Worm (Caenorhabditis elegans): ENCODE measurements around the gene Y44A6D.7.
A peak's percentile ranks its signal among the peaks of the same experiment; 100 is the strongest.

The Y44A6D.7 gene

DNA sequence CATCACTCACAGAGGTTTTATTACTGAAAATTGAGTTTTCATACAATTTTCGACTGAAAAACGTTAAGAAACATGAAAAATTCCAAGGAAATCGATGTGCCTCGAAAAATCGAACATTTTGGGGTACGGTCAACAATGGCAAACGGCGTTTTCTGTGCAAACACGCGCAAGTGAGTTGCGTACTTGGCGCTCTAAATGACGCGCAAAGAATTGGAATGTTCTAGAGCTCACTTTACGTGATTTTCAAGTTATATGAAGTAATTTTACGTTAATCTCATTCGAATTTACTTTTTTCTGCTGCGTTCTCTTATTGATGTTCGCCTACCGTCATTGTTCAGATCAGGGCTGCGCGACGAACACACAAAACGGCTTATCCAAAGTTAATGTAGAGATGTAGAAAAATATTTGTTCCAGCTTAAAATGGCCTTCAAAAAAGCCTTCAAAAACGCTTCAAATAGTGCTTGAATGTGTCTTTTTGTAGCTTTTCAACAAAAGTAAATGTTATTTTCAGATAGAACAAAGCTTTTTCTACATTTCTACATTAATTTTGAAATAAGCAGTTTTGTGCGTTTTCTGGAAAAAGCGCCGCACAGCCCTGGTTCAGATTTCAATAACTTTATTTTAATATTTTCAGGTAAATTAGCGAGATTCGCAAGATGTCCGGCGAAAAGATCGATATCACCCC, 31.1 kb downstream of the Y44A6D.7 start, which contains the start of the genes F31D4.2 and fkb-6 (continued):
- TF ChIP-seq fkh-8 (tag; optimal IDR thresholded peaks at IDR 0.05) (peak; percentile 86), mdl-1 (tag; optimal IDR thresholded peaks at IDR 0.05) (peak in 1 of 2 experiments; percentile 66), nhr-76 (tag; optimal IDR thresholded peaks at IDR 0.05) (no peak), ceh-90 (tag; optimal IDR thresholded peaks at IDR 0.05) (peak; percentile 19), unc-86 (tag; optimal IDR thresholded peaks at IDR 0.05) (peak; percentile 78), efl-1 (optimal IDR thresholded peaks at IDR 0.05) (peak; percentile 68 to 70), efl-1 (GFP tag; optimal IDR thresholded peaks at IDR 0.05 in 1 of 2) (peak; percentile 70 to 95), aly-2 (tag; optimal IDR thresholded peaks at IDR 0.05) (no peak), jun-1 (tag; optimal IDR thresholded peaks at IDR 0.05) (peak; percentile 81), nhr-71 (tag; optimal IDR thresholded peaks at IDR 0.05) (peak; percentile 89), mep-1 (tag; optimal IDR thresholded peaks at IDR 0.05) (peak; percentile 87)

DNA sequence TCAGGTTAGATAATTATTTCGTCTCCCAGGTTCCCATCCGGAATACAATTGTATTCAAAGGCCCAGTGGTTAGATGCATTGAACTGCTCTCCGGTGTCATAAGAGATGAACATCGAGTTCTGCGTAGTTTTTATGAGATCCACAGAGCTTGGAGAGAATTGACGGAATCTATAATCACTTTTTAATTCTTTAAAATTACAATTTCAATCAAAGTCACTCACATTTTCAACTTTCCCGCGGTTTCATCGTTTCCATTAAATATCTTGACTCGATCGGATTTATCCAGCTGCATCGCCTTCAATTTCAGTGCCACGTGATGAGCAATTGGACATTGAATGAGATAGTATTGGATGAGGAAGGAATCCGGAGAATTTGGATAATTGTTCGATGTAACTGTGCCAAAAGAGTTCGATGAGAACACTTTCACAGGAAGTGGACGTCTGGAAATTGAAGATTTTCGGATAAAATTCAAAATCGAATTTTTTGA, 33.3 kb downstream of the Y44A6D.7 start:
- no peak for TF ChIP-seq skn-1 (tag; optimal IDR thresholded peaks at IDR 0.05)
- peak; percentile 28 for TF ChIP-seq nhr-71 (tag; optimal IDR thresholded peaks at IDR 0.05)
- TF ChIP-seq nhr-85 (tag), result peak; percentile 23
- no peak for TF ChIP-seq blmp-1 (tag; optimal IDR thresholded peaks at IDR 0.05)
- peak; percentile 16 for TF ChIP-seq dsc-1 (tag; optimal IDR thresholded peaks at IDR 0.05)
- TF ChIP-seq swsn-7 (tag; optimal IDR thresholded peaks at IDR 0.05), result peak; percentile 8
- TF ChIP-seq unc-86 (tag; optimal IDR thresholded peaks at IDR 0.05), result no peak
- peak; percentile 9 for TF ChIP-seq nhr-20 (tag; optimal IDR thresholded peaks at IDR 0.05)
- peak; percentile 87 for TF ChIP-seq aly-2 (tag; optimal IDR thresholded peaks at IDR 0.05)
- peak; percentile 91 for TF ChIP-seq ama-1 (optimal IDR thresholded peaks at IDR 0.05)
- TF ChIP-seq snu-23 (GFP tag; optimal IDR thresholded peaks at IDR 0.05), result peak; percentile 24
- no peak for TF ChIP-seq tlp-1 (tag; optimal IDR thresholded peaks at IDR 0.05)
- TF ChIP-seq nhr-47 (tag; optimal IDR thresholded peaks at IDR 0.05), result peak; percentile 33

DNA sequence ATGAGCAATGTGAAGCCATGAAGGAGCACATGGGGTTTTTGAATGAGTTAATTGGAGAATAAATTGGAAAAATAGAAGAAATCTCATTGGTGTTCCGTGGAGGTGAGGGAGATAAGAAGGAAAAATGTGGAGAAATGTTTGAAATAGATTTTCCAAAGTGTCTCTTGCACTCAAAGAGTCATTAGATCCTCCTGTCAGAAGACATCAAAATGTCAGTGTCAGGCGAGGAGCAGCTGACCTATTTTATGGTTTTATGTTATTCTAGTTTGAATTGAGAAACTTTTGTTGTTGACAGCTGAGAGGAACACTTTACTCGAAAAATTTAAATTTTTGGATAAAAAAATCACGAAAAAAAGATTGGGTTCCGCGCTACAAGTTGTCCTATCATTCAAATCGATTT, 36.1 kb downstream of the Y44A6D.7 start, which contains the start of gene clec-264:
Gene clec-264, minus strand, starts transcription at position 122 of the 400 bp plus-strand sequence.
- TF ChIP-seq rnt-1 (tag; optimal IDR thresholded peaks at IDR 0.05) (peak; percentile 45), ceh-8 (GFP tag; optimal IDR thresholded peaks at IDR 0.05) (no peak)

DNA sequence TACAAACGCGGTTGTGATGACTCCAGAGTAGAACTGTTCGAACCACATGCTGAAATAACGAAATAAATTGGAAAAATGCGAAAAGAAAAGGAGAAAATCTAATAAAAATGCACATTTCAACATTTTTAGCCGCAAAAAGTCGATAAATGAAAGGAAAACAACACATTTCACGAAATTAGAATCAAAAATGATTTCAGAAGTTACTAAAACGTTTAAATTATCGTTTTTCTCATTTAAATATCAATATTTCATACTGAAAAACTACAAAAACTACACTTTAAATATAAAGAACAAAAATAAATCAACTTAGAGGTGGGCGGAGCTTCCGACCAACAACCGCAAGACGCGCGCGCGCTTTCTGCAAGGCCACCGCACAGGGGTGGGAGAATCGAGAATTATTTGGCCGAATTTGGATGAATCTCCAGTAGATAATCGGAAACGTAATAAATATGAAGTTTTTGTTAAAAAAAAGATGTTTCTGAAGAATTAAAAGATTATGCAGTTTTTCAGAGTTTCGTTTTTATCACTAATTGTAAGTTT, 37.4 kb downstream of the Y44A6D.7 start, which contains the start of gene ndua-1:
Gene ndua-1, minus strand, starts transcription at position 51 of the 540 bp plus-strand sequence.
- TF ChIP-seq nhr-20 (tag; optimal IDR thresholded peaks at IDR 0.05), result peak; percentile 63
- peak; percentile 71 for TF ChIP-seq snu-23 (GFP tag; optimal IDR thresholded peaks at IDR 0.05)
- TF ChIP-seq nhr-47 (tag; optimal IDR thresholded peaks at IDR 0.05), result peak; percentile 68
- no peak for TF ChIP-seq F16B12.6 (tag; optimal IDR thresholded peaks at IDR 0.05)
- no peak for TF ChIP-seq ama-1 (optimal IDR thresholded peaks at IDR 0.05)
- TF ChIP-seq aha-1 (tag; optimal IDR thresholded peaks at IDR 0.05), result no peak
- no peak for TF ChIP-seq nhr-85 (tag)
- TF ChIP-seq C04F5.9 (tag; optimal IDR thresholded peaks at IDR 0.05), result no peak
- peak; percentile 4 for TF ChIP-seq lin-39 (tag; optimal IDR thresholded peaks at IDR 0.05)
- TF ChIP-seq tbx-2 (tag; optimal IDR thresholded peaks at IDR 0.05), result peak; percentile 53
- TF ChIP-seq tlp-1 (tag; optimal IDR thresholded peaks at IDR 0.05), result no peak
- TF ChIP-seq skn-1 (tag; optimal IDR thresholded peaks at IDR 0.05), result peak; percentile 58
- no peak for TF ChIP-seq C34B4.2 (tag; optimal IDR thresholded peaks at IDR 0.05)
- TF ChIP-seq xbp-1 (tag; optimal IDR thresholded peaks at IDR 0.05), result peak; percentile 38
- peak in 1 of 6 experiments; percentile 22 for TF ChIP-seq elt-3 (tag; optimal IDR thresholded peaks at IDR 0.05)
- TF ChIP-seq fos-1 (tag; optimal IDR thresholded peaks at IDR 0.05), result no peak
- no peak for TF ChIP-seq isw-1 (GFP tag; IDR thresholded peaks at IDR 0.05)
- TF ChIP-seq ztf-4 (tag; optimal IDR thresholded peaks at IDR 0.05), result no peak
- no peak for TF ChIP-seq nhr-76 (tag; optimal IDR thresholded peaks at IDR 0.05)
- peak; percentile 6 to 43 for TF ChIP-seq lin-35 (GFP tag; optimal IDR thresholded peaks at IDR 0.05)
- TF ChIP-seq rnt-1 (tag; optimal IDR thresholded peaks at IDR 0.05), result peak; percentile 76
- no peak for TF ChIP-seq fkh-4 (tag; optimal IDR thresholded peaks at IDR 0.05; ENCODE audit: borderline replicate concordance)
- no peak for TF ChIP-seq unc-30 (tag; optimal IDR thresholded peaks at IDR 0.05)
- TF ChIP-seq nhr-12 (tag; optimal IDR thresholded peaks at IDR 0.05), result no peak
- TF ChIP-seq ceh-63 (GFP tag; optimal IDR thresholded peaks at IDR 0.05), result no peak
- no peak for TF ChIP-seq nhr-11 (tag; optimal IDR thresholded peaks at IDR 0.05)
- TF ChIP-seq mep-1 (tag; optimal IDR thresholded peaks at IDR 0.05), result no peak
- no peak for TF ChIP-seq nhr-28 (tag; optimal IDR thresholded peaks at IDR 0.05)
- TF ChIP-seq sup-37 (GFP tag; optimal IDR thresholded peaks at IDR 0.05), result no peak
- TF ChIP-seq irx-1 (tag; optimal IDR thresholded peaks at IDR 0.05), result no peak
- TF ChIP-seq sptf-1 (tag; optimal IDR thresholded peaks at IDR 0.05), result no peak
- no peak for TF ChIP-seq nhr-84 (tag; optimal IDR thresholded peaks at IDR 0.05)
- no peak for TF ChIP-seq jun-1 (tag; optimal IDR thresholded peaks at IDR 0.05)
- no peak for TF ChIP-seq C16A3.4 (tag; optimal IDR thresholded peaks at IDR 0.05)

All from whole organism, L1 larva.